Worm (Caenorhabditis elegans): ENCODE data around the gene B0393.5.

B0393.5 gene

DNA sequence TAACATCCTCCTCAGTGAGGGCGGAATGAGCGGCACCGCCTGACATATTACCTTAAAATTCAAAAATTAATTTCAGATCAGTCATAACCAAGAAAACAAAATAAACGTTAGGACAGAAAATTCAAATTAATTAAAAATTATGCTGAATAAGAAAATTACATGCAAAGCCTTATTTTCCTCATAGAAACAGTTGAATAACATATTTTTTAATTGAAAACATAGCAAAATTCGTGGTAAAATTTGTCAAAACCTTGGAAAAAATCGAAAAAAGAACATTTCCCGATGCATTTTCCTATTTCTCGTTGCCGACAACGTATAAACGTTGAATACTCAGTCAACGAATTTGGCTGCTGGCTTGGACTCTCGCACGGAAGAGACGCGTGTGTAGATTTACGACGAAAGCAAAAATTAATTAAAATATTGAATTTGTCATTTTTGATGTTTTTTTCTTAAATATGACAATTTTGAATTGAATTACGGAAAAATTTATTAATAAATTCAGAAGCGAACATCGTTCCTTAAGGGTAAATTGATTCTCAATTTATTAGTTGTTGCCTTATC is 11.5 kb upstream of the B0393.5 start, which contains the start of the genes rps-0 and rbg-3 (continued):
- TF ChIP-seq B0019.2 (GFP tag; conservative IDR thresholded peaks at IDR 0.05) (peak; percentile 74; the same call in 1 of the 2 replicates), tbp1 (GFP tag; optimal IDR thresholded peaks at IDR 0.05) (peak; percentile 64), hsf-1 (GFP tag; IDR thresholded peaks at IDR 0.05) (peak; percentile 56; the same call in 1 of the 2 replicates), rcor-1 (GFP tag; IDR thresholded peaks at IDR 0.05) (peak; percentile 80), nhr-120 (GFP tag; IDR thresholded peaks at IDR 0.05) (no peak), K12H6.12 (tag; optimal IDR thresholded peaks at IDR 0.05) (peak; percentile 49), madf-8 (GFP tag; conservative IDR thresholded peaks at IDR 0.05) (peak; percentile 42), lin-35 (GFP tag; optimal IDR thresholded peaks at IDR 0.05) (peak in 2 of 3 experiments; percentile 64 to 92), F39B2.1 (GFP tag; IDR thresholded peaks at IDR 0.05) (no peak), Y53G8AR.9 (GFP tag; conservative IDR thresholded peaks at IDR 0.05) (peak; percentile 58; the same call in 1 of the 2 replicates), him-1 (tag; optimal IDR thresholded peaks at IDR 0.05) (peak; percentile 40), nfya-2 (GFP tag; IDR thresholded peaks at IDR 0.05) (no peak), cebp-1 (GFP tag; IDR thresholded peaks at IDR 0.05) (no peak), cebp-1 (tag; optimal IDR thresholded peaks at IDR 0.05) (peak; percentile 80), madf-6 (GFP tag; IDR thresholded peaks at IDR 0.05) (peak; percentile 82), Y56A3A.18 (GFP tag; IDR thresholded peaks at IDR 0.05) (no peak), B0261.1 (tag; optimal IDR thresholded peaks at IDR 0.05) (no peak), Y67H2A.10 (GFP tag; conservative IDR thresholded peaks at IDR 0.05) (peak; percentile 57; the same call in 1 of the 2 replicates), snpc-4 (GFP tag; optimal IDR thresholded peaks at IDR 0.05) (no peak), snpc-4 (tag; optimal IDR thresholded peaks at IDR 0.05) (peak in 3 of 4 experiments; percentile 53 to 74 (median 61)), let-526 (GFP tag; IDR thresholded peaks at IDR 0.05) (no peak), ztf-6 (GFP tag; IDR thresholded peaks at IDR 0.05) (no peak), tlf-1 (GFP tag; optimal IDR thresholded peaks at IDR 0.05) (peak; percentile 88), F49E8.2 (tag; optimal IDR thresholded peaks at IDR 0.05; ENCODE audit: insufficient read depth) (peak; percentile 74), lin-54 (GFP tag; optimal IDR thresholded peaks at IDR 0.05) (peak; percentile 89), efl-1 (GFP tag; optimal IDR thresholded peaks at IDR 0.05) (peak; percentile 62), die-1 (tag; optimal IDR thresholded peaks at IDR 0.05) (no peak), ZK185.1 (tag; optimal IDR thresholded peaks at IDR 0.05; ENCODE audit: poor library complexity, severe bottlenecking) (peak; percentile 86), sdz-38 (tag; optimal IDR thresholded peaks at IDR 0.05) (no peak), pbrm-1 (GFP tag; IDR thresholded peaks at IDR 0.05) (peak; percentile 77), ztf-18 (tag; optimal IDR thresholded peaks at IDR 0.05) (peak; percentile 90), nhr-80 (tag; optimal IDR thresholded peaks at IDR 0.05) (peak; percentile 37), mes-4 (tag; optimal IDR thresholded peaks at IDR 0.05) (no peak), ztf-26 (tag; optimal IDR thresholded peaks at IDR 0.05) (peak; percentile 20), akir-1 (GFP tag; optimal IDR thresholded peaks at IDR 0.05) (no peak), hmg-20 (GFP tag; IDR thresholded peaks at IDR 0.05) (no peak), B0336.3 (GFP tag; IDR thresholded peaks at IDR 0.05) (0 out of 2 replicates have a peak, but pooled peaks have one; percentile 35), ceh-91 (GFP tag; IDR thresholded peaks at IDR 0.05) (peak; percentile 81), xnd-1 (tag; optimal IDR thresholded peaks at IDR 0.05) (peak; percentile 20), lsl-1 (GFP tag; optimal IDR thresholded peaks at IDR 0.05) (peak; percentile 68), D2030.7 (GFP tag; IDR thresholded peaks at IDR 0.05) (peak; percentile 79), hmg-1.2 (GFP tag; IDR thresholded peaks at IDR 0.05) (peak; percentile 89), ceh-100 (GFP tag; IDR thresholded peaks at IDR 0.05) (peak; percentile 27; the same call in 1 of the 2 replicates), madf-3 (GFP tag; IDR thresholded peaks at IDR 0.05) (0 out of 2 replicates have a peak, but pooled peaks have one; percentile 36), ceh-79 (tag; optimal IDR thresholded peaks at IDR 0.05) (no peak), Y79H2A.3 (GFP tag; conservative IDR thresholded peaks at IDR 0.05) (no peak), ekl-4 (GFP tag; IDR thresholded peaks at IDR 0.05) (peak; percentile 41), F57C9.4 (tag; optimal IDR thresholded peaks at IDR 0.05) (no peak)
